Fruit fly (Drosophila melanogaster) whole organism, embryonic: ENCODE results near the gene CG15333.

Experiments
- Antp ChIP-seq: fragments of 200-800 bp; sonication (Bioruptor generic); optimal IDR thresholded peaks from 3 replicates; lab custom pipeline; 2016; ENCODE audit warnings: missing biosample characterization, missing genetic modification characterization
- Asciz ChIP-seq: fragments of 200-800 bp; sonication (Bioruptor generic); optimal IDR thresholded peaks from 2 replicates; lab custom pipeline; 2017; ENCODE audit warnings: missing biosample characterization, mild to moderate bottlenecking, missing genetic modification characterization, missing genetic modification reagents
- B-H1 ChIP-seq: fragments of 200-800 bp; sonication (Bioruptor generic); IDR thresholded peaks from 3 replicates; pipeline ENCODE4 v1.3.6; 2022; ENCODE audit warnings: missing biosample characterization, missing genetic modification characterization
- CG11504 ChIP-seq: fragments of 200-800 bp; sonication (Bioruptor generic); optimal IDR thresholded peaks from 3 replicates; lab custom pipeline; 2019; ENCODE audit warnings: missing biosample characterization, mild to moderate bottlenecking, missing genetic modification characterization, moderate library complexity
- CG11696 ChIP-seq: fragments of 200-800 bp; sonication (Bioruptor generic); IDR thresholded peaks from 2 replicates; pipeline ENCODE4 v1.3.6; 2022; ENCODE audit warnings: missing biosample characterization, missing genetic modification characterization
- CG12391 ChIP-seq: fragments of 200-800 bp; sonication (Bioruptor generic); optimal IDR thresholded peaks from 3 replicates; lab custom pipeline; 2018; ENCODE audit warnings: missing biosample characterization, mild to moderate bottlenecking, missing genetic modification characterization, moderate library complexity
- CG12659 ChIP-seq: fragments of 200-800 bp; sonication (Bioruptor generic); optimal IDR thresholded peaks from 3 replicates; lab custom pipeline; 2017; ENCODE audit warnings: mild to moderate bottlenecking, missing biosample characterization, missing genetic modification reagents, missing genetic modification characterization
- CG13424 ChIP-seq: fragments of 200-800 bp; sonication (Bioruptor generic); optimal IDR thresholded peaks from 2 replicates; lab custom pipeline; 2019; ENCODE audit warnings: missing biosample characterization, mild to moderate bottlenecking, missing genetic modification characterization, moderate library complexity
- CG14710 ChIP-seq: fragments of 200-800 bp; sonication (Bioruptor generic); optimal IDR thresholded peaks from 3 replicates; lab custom pipeline; 2019; ENCODE audit warnings: missing biosample characterization, mild to moderate bottlenecking, missing genetic modification characterization, moderate library complexity
- CG17802 ChIP-seq: fragments of 200-800 bp; sonication (Bioruptor generic); optimal IDR thresholded peaks from 2 replicates; lab custom pipeline; 2018; ENCODE audit warnings: missing biosample characterization, mild to moderate bottlenecking, missing genetic modification characterization, moderate library complexity
- CG18599 ChIP-seq: fragments of 200-800 bp; sonication (Bioruptor generic); optimal IDR thresholded peaks from 3 replicates; lab custom pipeline; 2017; ENCODE audit warnings: missing biosample characterization, missing genetic modification characterization, mild to moderate bottlenecking, moderate library complexity, missing genetic modification reagents
- CG30431 ChIP-seq: fragments of 200-800 bp; sonication (Bioruptor generic); optimal IDR thresholded peaks from 2 replicates; lab custom pipeline; 2017; ENCODE audit warnings: missing biosample characterization, missing genetic modification characterization
- CG3281 ChIP-seq: fragments of 200-800 bp; sonication (Bioruptor generic); optimal IDR thresholded peaks from 3 replicates; lab custom pipeline; 2017; ENCODE audit warnings: missing biosample characterization, mild to moderate bottlenecking, missing genetic modification characterization
- CG3407 ChIP-seq: fragments of 200-800 bp; sonication (Bioruptor generic); optimal IDR thresholded peaks from 2 replicates; lab custom pipeline; 2018; ENCODE audit warnings: missing biosample characterization, mild to moderate bottlenecking, missing genetic modification characterization
- CG3726 ChIP-seq: fragments of 200-800 bp; sonication (Bioruptor generic); IDR thresholded peaks from 3 replicates; pipeline ENCODE4, ENCODE4 v1.3.6; 2022; ENCODE audit warnings: missing biosample characterization, missing genetic modification characterization
- CG4360 ChIP-seq: fragments of 200-800 bp; sonication (Bioruptor generic); IDR thresholded peaks from 2 replicates; pipeline ENCODE4 v1.3.6; 2022; ENCODE audit warnings: missing biosample characterization, missing genetic modification characterization
- CG4424 ChIP-seq: fragments of 200-800 bp; sonication (Bioruptor generic); optimal IDR thresholded peaks from 3 replicates; lab custom pipeline; 2016; ENCODE audit warnings: missing biosample characterization, missing genetic modification characterization
- CG6683 ChIP-seq: fragments of 200-800 bp; sonication (Bioruptor generic); optimal IDR thresholded peaks from 2 replicates; lab custom pipeline; 2017; ENCODE audit warnings: missing biosample characterization, mild to moderate bottlenecking, missing genetic modification characterization, missing genetic modification reagents
- CG9215 ChIP-seq: fragments of 200-800 bp; sonication (Bioruptor generic); IDR thresholded peaks from 2 replicates; pipeline ENCODE4 v1.3.6; 2022; ENCODE audit warnings: missing biosample characterization, missing genetic modification characterization
- Dad ChIP-seq: fragments of 200-800 bp; sonication (Bioruptor generic); optimal IDR thresholded peaks from 3 replicates; lab custom pipeline; 2016; ENCODE audit warnings: missing biosample characterization, missing genetic modification characterization
- Dbx ChIP-seq: fragments of 200-800 bp; sonication (Bioruptor generic); IDR thresholded peaks from 3 replicates; pipeline ENCODE4 v1.3.6; 2022; ENCODE audit warnings: missing biosample characterization, missing genetic modification characterization
- Deaf1 ChIP-seq: fragments of 200-800 bp; optimal IDR thresholded peaks from 3 replicates; lab custom pipeline; 2019; ENCODE audit warnings: missing biosample characterization, mild to moderate bottlenecking, missing genetic modification characterization, moderate library complexity
- Dp ChIP-seq: fragments of 200-800 bp; sonication (Bioruptor generic); optimal IDR thresholded peaks from 2 replicates; lab custom pipeline; 2018; ENCODE audit warnings: missing biosample characterization, mild to moderate bottlenecking, missing genetic modification characterization, moderate library complexity
- Ets97D ChIP-seq: fragments of 200-800 bp; sonication (Bioruptor generic); optimal IDR thresholded peaks from 3 replicates; lab custom pipeline; 2016; ENCODE audit warnings: missing biosample characterization, missing genetic modification characterization
- Hand ChIP-seq: fragments of 200-800 bp; sonication (Bioruptor generic); optimal IDR thresholded peaks from 2 replicates; lab custom pipeline; 2017; ENCODE audit warnings: mild to moderate bottlenecking, missing biosample characterization, missing genetic modification reagents, missing genetic modification characterization
- Hmr ChIP-seq: fragments of 200-800 bp; sonication (Bioruptor generic); optimal IDR thresholded peaks from 3 replicates; lab custom pipeline; 2017; ENCODE audit warnings: mild to moderate bottlenecking, missing biosample characterization, missing genetic modification reagents, missing genetic modification characterization
- Max ChIP-seq: fragments of 200-800 bp; sonication (Bioruptor generic); optimal IDR thresholded peaks from 2 replicates; lab custom pipeline; 2016; ENCODE audit warnings: missing biosample characterization, mild to moderate bottlenecking, missing genetic modification characterization
- Neu2 ChIP-seq: fragments of 200-800 bp; sonication (Bioruptor generic); optimal IDR thresholded peaks from 3 replicates; lab custom pipeline; 2016; ENCODE audit warnings: missing biosample characterization, missing genetic modification characterization, borderline replicate concordance
- ash1 ChIP-seq: fragments of 200-800 bp; sonication (Bioruptor generic); optimal IDR thresholded peaks from 2 replicates; lab custom pipeline; 2018; ENCODE audit warnings: missing biosample characterization, mild to moderate bottlenecking, missing genetic modification characterization
- az2 ChIP-seq: fragments of 200-800 bp; sonication (Bioruptor generic); optimal IDR thresholded peaks from 3 replicates; lab custom pipeline; 2016; ENCODE audit warnings: missing biosample characterization, missing genetic modification characterization
- cas ChIP-seq: fragments of 200-800 bp; sonication (Bioruptor generic); IDR thresholded peaks from 2 replicates; pipeline ENCODE4 v1.3.6; 2022; ENCODE audit warnings: missing biosample characterization, missing genetic modification characterization
- ci ChIP-seq: fragments of 200-800 bp; sonication (Bioruptor generic); IDR thresholded peaks from 3 replicates; pipeline ENCODE4 v1.3.6; 2022; ENCODE audit warnings: missing biosample characterization, missing genetic modification characterization
- dm ChIP-seq: fragments of 200-800 bp; sonication (Bioruptor generic); optimal IDR thresholded peaks from 3 replicates; lab custom pipeline; 2016; ENCODE audit warnings: missing biosample characterization, missing genetic modification characterization
- eve ChIP-seq, 2 experiments: fragments of >200 bp; optimal IDR thresholded peaks; 2 replicates each; lab custom pipeline; 2017; ENCODE audit warnings: missing biosample characterization in 2 of 2, missing genetic modification characterization in 2 of 2
- fru ChIP-seq: fragments of >200 bp; optimal IDR thresholded peaks from 2 replicates; lab custom pipeline; 2017
- gem ChIP-seq: fragments of 200-800 bp; sonication (Bioruptor generic); optimal IDR thresholded peaks from 2 replicates; lab custom pipeline; 2019; ENCODE audit warnings: missing biosample characterization, mild to moderate bottlenecking, missing genetic modification characterization, moderate library complexity
- insv ChIP-seq, 2 experiments: fragments of 200-800 bp; sonication (Bioruptor generic); optimal IDR thresholded peaks; 3 replicates each; lab custom pipeline; 2016 to 2018; ENCODE audit warnings: missing biosample characterization in 2 of 2, missing genetic modification characterization in 2 of 2
- lab ChIP-seq: fragments of 200-800 bp; sonication (Bioruptor generic); optimal IDR thresholded peaks from 3 replicates; lab custom pipeline; 2017; ENCODE audit warnings: missing biosample characterization, missing genetic modification characterization, mild to moderate bottlenecking, moderate library complexity, missing genetic modification reagents
- lov ChIP-seq, 2 experiments: fragments of 200-800 bp in 1 of 2; fragments of >200 bp in 1 of 2; sonication (Bioruptor generic) in 1 of 2; IDR thresholded peaks in 1 of 2; optimal IDR thresholded peaks in 1 of 2; 2 replicates in 1 of 2; 3 replicates in 1 of 2; pipeline versions ENCODE4 v1.3.6 to Lab custom; 2017 to 2022; ENCODE audit warnings: missing biosample characterization in 1 of 2, missing genetic modification characterization in 1 of 2
- luna ChIP-seq: fragments of 200-800 bp; sonication (Bioruptor generic); optimal IDR thresholded peaks from 2 replicates; lab custom pipeline; 2016; ENCODE audit warnings: missing biosample characterization, missing genetic modification characterization
- odd ChIP-seq: fragments of 200-800 bp; sonication (Bioruptor generic); optimal IDR thresholded peaks from 2 replicates; lab custom pipeline; 2017; ENCODE audit warnings: missing biosample characterization, mild to moderate bottlenecking, missing genetic modification characterization
- otp ChIP-seq: fragments of 200-800 bp; sonication (Bioruptor generic); IDR thresholded peaks from 3 replicates; pipeline ENCODE4, ENCODE4 v1.3.6; 2022; ENCODE audit warnings: missing biosample characterization, missing genetic modification characterization
- pho ChIP-seq: fragments of 200-800 bp; sonication (Bioruptor generic); optimal IDR thresholded peaks from 2 replicates; lab custom pipeline; 2016; ENCODE audit warnings: missing biosample characterization, missing genetic modification characterization
- pnt ChIP-seq: fragments of 200-800 bp; sonication (Bioruptor generic); optimal IDR thresholded peaks from 3 replicates; lab custom pipeline; 2016; ENCODE audit warnings: missing biosample characterization, missing genetic modification characterization
- schlank ChIP-seq: fragments of 200-800 bp; sonication (Bioruptor generic); optimal IDR thresholded peaks from 2 replicates; lab custom pipeline; 2018; ENCODE audit warnings: missing biosample characterization, mild to moderate bottlenecking, missing genetic modification characterization
- scrt ChIP-seq: fragments of 200-800 bp; sonication (Bioruptor generic); optimal IDR thresholded peaks from 2 replicates; lab custom pipeline; 2018; ENCODE audit warnings: missing biosample characterization, mild to moderate bottlenecking, missing genetic modification characterization, moderate library complexity
- sna ChIP-seq: fragments of 200-800 bp; sonication (Bioruptor generic); IDR thresholded peaks from 2 replicates; pipeline ENCODE4 v1.3.6; 2022; ENCODE audit warnings: missing biosample characterization, missing genetic modification characterization; ENCODE audit not compliant: partially characterized antibody
- ssp ChIP-seq: fragments of 200-800 bp; sonication (Bioruptor generic); IDR thresholded peaks from 2 replicates; pipeline ENCODE4 v1.3.6; 2022; ENCODE audit warnings: missing biosample characterization, missing genetic modification characterization
- ttk ChIP-seq: fragments of 200-800 bp; sonication (Bioruptor generic); IDR thresholded peaks from 2 replicates; pipeline ENCODE4 v2.1.2; 2022; ENCODE audit warnings: missing biosample characterization, missing genetic modification characterization
- zfh1 ChIP-seq: fragments of 200-800 bp; sonication (Bioruptor generic); IDR thresholded peaks from 3 replicates; pipeline ENCODE4 v1.3.6; 2022; ENCODE audit warnings: missing biosample characterization, missing genetic modification characterization

CG15333 gene

dm6 chrX:7995171-7995747 lies 25.9 kb downstream of the CG15333 start, which contains the start of gene Tbh (continued):
- TF ChIP-seq eve (GFP tag; optimal IDR thresholded peaks at IDR 0.05; lab: Kevin White, UChicago): no peak
- TF ChIP-seq CG11504: peak; percentile 47
- peak; percentile 27 for TF ChIP-seq CG6683 (GFP tag; lab: Kevin White, UChicago)
- TF ChIP-seq ttk: no peak
- no peak for TF ChIP-seq lov (optimal IDR thresholded peaks at IDR 0.05; lab: Kevin White, UChicago)
- 0 out of 3 replicates have a peak, but pooled peaks have one; percentile 25 for TF ChIP-seq lov (GFP tag; IDR thresholded peaks at IDR 0.05; lab: Robert Waterston, UW)
- peak; percentile 72 for TF ChIP-seq lab (GFP tag; lab: Kevin White, UChicago)
- peak; percentile 17 for TF ChIP-seq CG12391 (tag; lab: Kevin White, UChicago)
- no peak for TF ChIP-seq pnt (GFP tag; lab: Kevin White, UChicago)
- TF ChIP-seq ssp: peak; percentile 20; the same call in 1 of the 2 replicates
- TF ChIP-seq CG4424 (GFP tag; lab: Kevin White, UChicago): peak; percentile 5
- TF ChIP-seq az2 (GFP tag; lab: Kevin White, UChicago): peak; percentile 20
- TF ChIP-seq cas (GFP tag; lab: Robert Waterston, UW): no peak
- TF ChIP-seq Hmr (GFP tag; lab: Kevin White, UChicago): peak; percentile 67
- TF ChIP-seq insv (GFP tag; optimal IDR thresholded peaks at IDR 0.05; lab: Kevin White, UChicago): no peak
- no peak for TF ChIP-seq Dbx (GFP tag; lab: Robert Waterston, UW)
- TF ChIP-seq CG30431 (GFP tag; lab: Kevin White, UChicago): no peak
- peak; percentile 28; the same call in 1 of the 2 replicates for TF ChIP-seq CG9215 (GFP tag; lab: Robert Waterston, UW)
- peak; percentile 28 for TF ChIP-seq odd
- TF ChIP-seq Hand (GFP tag; lab: Kevin White, UChicago): peak; percentile 16
- TF ChIP-seq CG11696: peak; percentile 60
- no peak for TF ChIP-seq Neu2 (GFP tag; lab: Kevin White, UChicago)
- no peak for TF ChIP-seq schlank
- TF ChIP-seq B-H1 (GFP tag; lab: Robert Waterston, UW): no peak
- peak; percentile 52 for TF ChIP-seq gem (tag; lab: Kevin White, UChicago)
- no peak for TF ChIP-seq fru (lab: Kevin White, UChicago)
- no peak for TF ChIP-seq CG4360 (GFP tag; lab: Robert Waterston, UW)
- TF ChIP-seq dm (GFP tag; lab: Kevin White, UChicago): no peak
- TF ChIP-seq CG3281 (GFP tag; lab: Kevin White, UChicago): peak; percentile 29
- TF ChIP-seq CG18599 (GFP tag; lab: Kevin White, UChicago): peak; percentile 79
- no peak for TF ChIP-seq Antp (GFP tag; lab: Kevin White, UChicago)
- peak; percentile 52 for TF ChIP-seq Ets97D
- no peak for TF ChIP-seq CG14710
- no peak for TF ChIP-seq CG3726 (GFP tag; lab: Robert Waterston, UW)
- peak; percentile 14 for TF ChIP-seq CG3407 (GFP tag; lab: Kevin White, UChicago)
- no peak for TF ChIP-seq Dad
- no peak; the same call in 2 of the 3 replicates for TF ChIP-seq zfh1
- peak; percentile 35 for TF ChIP-seq CG13424 (tag; lab: Kevin White, UChicago)
- peak; percentile 13 for TF ChIP-seq Dp
- peak; percentile 44; the same call in 1 of the 3 replicates for TF ChIP-seq ci (GFP tag; lab: Robert Waterston, UW)
- TF ChIP-seq luna (GFP tag; lab: Kevin White, UChicago): no peak
- no peak for TF ChIP-seq otp (GFP tag; lab: Robert Waterston, UW)
- TF ChIP-seq scrt (GFP tag; lab: Kevin White, UChicago): no peak
- TF ChIP-seq CG12659 (GFP tag; lab: Kevin White, UChicago): peak; percentile 43
- TF ChIP-seq Asciz (GFP tag; lab: Kevin White, UChicago): peak; percentile 8
- TF ChIP-seq Max (GFP tag; lab: Kevin White, UChicago): no peak
- TF ChIP-seq sna (GFP tag; lab: Robert Waterston, UW): no peak
- peak; percentile 98 for TF ChIP-seq Deaf1 (tag; lab: Kevin White, UChicago)
- no peak for TF ChIP-seq ash1 (GFP tag; lab: Kevin White, UChicago)
- TF ChIP-seq pho (GFP tag; lab: Kevin White, UChicago): no peak
- TF ChIP-seq CG17802 (tag; lab: Kevin White, UChicago): no peak
